Worm (Caenorhabditis elegans): ENCODE data around the gene C06E1.9.

C06E1.9 gene

ce11 chrIII:8621982-8622381 lies 12.4 kb upstream of the C06E1.9 start:
- TF ChIP-seq F22D6.2 (tag; optimal IDR thresholded peaks at IDR 0.05) (no peak), lin-26 (GFP tag; IDR thresholded peaks at IDR 0.05) (no peak), pbrm-1 (GFP tag; IDR thresholded peaks at IDR 0.05) (no peak), ceh-79 (tag; optimal IDR thresholded peaks at IDR 0.05) (no peak), atf-7 (tag; optimal IDR thresholded peaks at IDR 0.05) (no peak), sea-2 (GFP tag; IDR thresholded peaks at IDR 0.05) (no peak), ztf-18 (tag; optimal IDR thresholded peaks at IDR 0.05) (no peak), lir-1 (GFP tag; conservative IDR thresholded peaks at IDR 0.05) (no peak)

ce11 chrIII:8621002-8621401 lies 11.4 kb upstream of the C06E1.9 start:
- TF ChIP-seq B0336.3 (GFP tag; IDR thresholded peaks at IDR 0.05) (no peak), nfya-2 (GFP tag; IDR thresholded peaks at IDR 0.05) (no peak), D2030.7 (GFP tag; IDR thresholded peaks at IDR 0.05) (no peak), unc-62 (GFP tag; optimal IDR thresholded peaks at IDR 0.05) (no peak)

ce11 chrIII:8620259-8620658 lies 10.7 kb upstream of the C06E1.9 start:
- TF ChIP-seq C06A6.2 (GFP tag; conservative IDR thresholded peaks at IDR 0.05), result no peak
- no peak for TF ChIP-seq F10E7.11 (tag; optimal IDR thresholded peaks at IDR 0.05)
- TF ChIP-seq rec-8 (tag; optimal IDR thresholded peaks at IDR 0.05), result no peak
- TF ChIP-seq cebp-2 (GFP tag; IDR thresholded peaks at IDR 0.05), result no peak
- TF ChIP-seq athp-1 (tag; optimal IDR thresholded peaks at IDR 0.05), result no peak
- TF ChIP-seq ztf-26 (tag; optimal IDR thresholded peaks at IDR 0.05), result no peak
- TF ChIP-seq nhr-90 (tag; optimal IDR thresholded peaks at IDR 0.05), result no peak
- no peak for TF ChIP-seq snpc-3.4 (tag; optimal IDR thresholded peaks at IDR 0.05)
- no peak for TF ChIP-seq attf-6 (GFP tag; IDR thresholded peaks at IDR 0.05)
- TF ChIP-seq dpff-1 (tag; optimal IDR thresholded peaks at IDR 0.05), result no peak
- TF ChIP-seq hlh-12 (tag; optimal IDR thresholded peaks at IDR 0.05), result no peak
- no peak for TF ChIP-seq F57C9.4 (tag; optimal IDR thresholded peaks at IDR 0.05)
- TF ChIP-seq ceh-100 (GFP tag; IDR thresholded peaks at IDR 0.05), result no peak
- no peak for TF ChIP-seq F57A8.1 (GFP tag; optimal IDR thresholded peaks at IDR 0.05)
- no peak for TF ChIP-seq sptf-2 (GFP tag; optimal IDR thresholded peaks at IDR 0.05)
- no peak for TF ChIP-seq ceh-40 (GFP tag; IDR thresholded peaks at IDR 0.05)

- TF ChIP-seq xnd-1 (tag; optimal IDR thresholded peaks at IDR 0.05), result peak; percentile 87
- TF ChIP-seq lsy-27 (tag; optimal IDR thresholded peaks at IDR 0.05; ENCODE audit: borderline replicate concordance, insufficient read depth), result no peak
- peak; percentile 48 for TF ChIP-seq snpc-1.3 (tag; optimal IDR thresholded peaks at IDR 0.05; ENCODE audit: insufficient read depth)
- no peak for TF ChIP-seq C06A6.2 (GFP tag; conservative IDR thresholded peaks at IDR 0.05)
- TF ChIP-seq F52B5.7 (tag; optimal IDR thresholded peaks at IDR 0.05), result no peak
- TF ChIP-seq rpc-1 (optimal IDR thresholded peaks at IDR 0.05), result no peak
- TF ChIP-seq rpc-1 (tag; optimal IDR thresholded peaks at IDR 0.05), result no peak
- TF ChIP-seq chd-7 (tag; optimal IDR thresholded peaks at IDR 0.05), result no peak
- TF ChIP-seq cebp-2 (GFP tag; IDR thresholded peaks at IDR 0.05), result no peak
- TF ChIP-seq madf-8 (GFP tag; conservative IDR thresholded peaks at IDR 0.05), result peak; percentile 77
- TF ChIP-seq snpc-3.4 (tag; optimal IDR thresholded peaks at IDR 0.05), result peak; percentile 74
- 0 out of 2 replicates have a peak, but pooled peaks have one; percentile 46 for TF ChIP-seq hsf-1 (GFP tag; IDR thresholded peaks at IDR 0.05)
- TF ChIP-seq let-607 (tag; optimal IDR thresholded peaks at IDR 0.05), result no peak
- TF ChIP-seq D2030.7 (GFP tag; IDR thresholded peaks at IDR 0.05), result peak; percentile 55; the same call in 1 of the 2 replicates
- no peak for TF ChIP-seq F57C9.4 (tag; optimal IDR thresholded peaks at IDR 0.05)
- TF ChIP-seq ama-1 (optimal IDR thresholded peaks at IDR 0.05), result no peak
- TF ChIP-seq ama-1 (GFP tag; optimal IDR thresholded peaks at IDR 0.05), result no peak
- TF ChIP-seq F55B11.4 (tag; optimal IDR thresholded peaks at IDR 0.05; ENCODE audit: borderline replicate concordance, insufficient read depth), result no peak
- TF ChIP-seq sptf-2 (GFP tag; optimal IDR thresholded peaks at IDR 0.05), result no peak
- TF ChIP-seq nhr-179 (tag; optimal IDR thresholded peaks at IDR 0.05), result no peak
- no peak for TF ChIP-seq zim-3 (tag; optimal IDR thresholded peaks at IDR 0.05)
- TF ChIP-seq efl-1 (GFP tag; optimal IDR thresholded peaks at IDR 0.05), result peak; percentile 46
- peak; percentile 91 for TF ChIP-seq madf-6 (GFP tag; IDR thresholded peaks at IDR 0.05)
- TF ChIP-seq ceh-100 (GFP tag; IDR thresholded peaks at IDR 0.05), result no peak
Observed at ce11 chrIII:8618412-8618960, 8.9 kb upstream of the C06E1.9 start, which contains the start of gene C13G5.2. TSS of gene C13G5.2 (minus strand) at chrIII:8618462.
